Fruit fly (Drosophila melanogaster): Measurements from ENCODE around the gene Miox.

The Miox gene

dm6 chr3L:12185336-12185735, 552 bp downstream of the Miox start:
- no peak for TF ChIP-seq CG17801 (GFP tag; optimal IDR thresholded peaks at IDR 0.05; ENCODE audit: partially characterized antibody)

dm6 chr3L:12188518-12188917, 3.7 kb downstream of the Miox start, which contains the start of gene Est-6:
Est-6 (plus strand) TSS chr3L:12188818.
- TF ChIP-seq CG17801 (GFP tag; optimal IDR thresholded peaks at IDR 0.05; ENCODE audit: partially characterized antibody), result no peak

- TF ChIP-seq CG17801 (GFP tag; optimal IDR thresholded peaks at IDR 0.05; ENCODE audit: partially characterized antibody), result no peak
Measured at dm6 chr3L:12190433-12190832, 5.6 kb downstream of the Miox start, which contains the start of gene Est-P. Est-P (plus strand) TSS chr3L:12190733.

dm6 chr3L:12193485-12193884, 8.7 kb downstream of the Miox start, which contains the start of gene thoc6:
thoc6 (minus strand) TSS chr3L:12193688.
- no peak for TF ChIP-seq CG17801 (GFP tag; optimal IDR thresholded peaks at IDR 0.05; ENCODE audit: partially characterized antibody)

- TF ChIP-seq CG17801 (GFP tag; optimal IDR thresholded peaks at IDR 0.05; ENCODE audit: partially characterized antibody), result no peak
Measured at dm6 chr3L:12197491-12197890, 12.7 kb downstream of the Miox start, which contains the start of gene CG11529. CG11529 (plus strand) TSS chr3L:12197791.

dm6 chr3L:12202980-12203379, 18.2 kb downstream of the Miox start:
- TF ChIP-seq CG17801 (GFP tag; optimal IDR thresholded peaks at IDR 0.05; ENCODE audit: partially characterized antibody), result no peak

dm6 chr3L:12203736-12204135, 19.0 kb downstream of the Miox start, which contains the start of gene Ak1:
Ak1 (minus strand) TSS chr3L:12204082.
- no peak for TF ChIP-seq CG17801 (GFP tag; optimal IDR thresholded peaks at IDR 0.05; ENCODE audit: partially characterized antibody)

- TF ChIP-seq CG17801 (GFP tag; optimal IDR thresholded peaks at IDR 0.05; ENCODE audit: partially characterized antibody), result peak; percentile 12
Measured at dm6 chr3L:12205848-12206247, 21.1 kb downstream of the Miox start, which contains the start of gene Tsen54. Tsen54 (minus strand) TSS chr3L:12206022.

- no peak for TF ChIP-seq CG17801 (GFP tag; optimal IDR thresholded peaks at IDR 0.05; ENCODE audit: partially characterized antibody)
Measured at dm6 chr3L:12222945-12223634, 38.3 kb downstream of the Miox start.

- no peak for TF ChIP-seq CG17801 (GFP tag; optimal IDR thresholded peaks at IDR 0.05; ENCODE audit: partially characterized antibody)
Measured at dm6 chr3L:12223635-12224016, 38.8 kb downstream of the Miox start.

- TF ChIP-seq CG17801 (GFP tag; optimal IDR thresholded peaks at IDR 0.05; ENCODE audit: partially characterized antibody), result no peak
Measured at dm6 chr3L:12227219-12227618, 42.4 kb downstream of the Miox start.

Data from ovary, adult (tissue).